Fruit fly (Drosophila melanogaster): Measurements from ENCODE around the gene CG14855.

The CG14855 gene

dm6 chr3R:14754806-14755488, 41.2 kb upstream of the CG14855 start (continued):
- TF ChIP-seq Atf6 (GFP tag; IDR thresholded peaks at IDR 0.05), result peak; percentile 60; the same call in 1 of the 2 replicates
- TF ChIP-seq usp (GFP tag; optimal IDR thresholded peaks at IDR 0.05), result no peak
- no peak for TF ChIP-seq fu2 (GFP tag; optimal IDR thresholded peaks at IDR 0.05)
- TF ChIP-seq Camta (GFP tag; optimal IDR thresholded peaks at IDR 0.05), result no peak
- TF ChIP-seq CG9215 (GFP tag; IDR thresholded peaks at IDR 0.05), result no peak
- no peak for TF ChIP-seq CkIIα-i1 (GFP tag; IDR thresholded peaks at IDR 0.05)
- 0 out of 3 replicates have a peak, but pooled peaks have one; percentile 41 for TF ChIP-seq CG17361 (GFP tag; IDR thresholded peaks at IDR 0.05)
- TF ChIP-seq CG12219 (GFP tag; optimal IDR thresholded peaks at IDR 0.05), result no peak
- peak; percentile 37 for TF ChIP-seq mam (GFP tag; optimal IDR thresholded peaks at IDR 0.05)
- no peak for TF ChIP-seq Rx (GFP tag; IDR thresholded peaks at IDR 0.05)
- no peak for TF ChIP-seq crol (GFP tag; IDR thresholded peaks at IDR 0.05)
- no peak for TF ChIP-seq CG7271 (tag; optimal IDR thresholded peaks at IDR 0.05)
- peak; percentile 55; the same call in 2 of the 3 replicates for TF ChIP-seq Aef1 (GFP tag; IDR thresholded peaks at IDR 0.05)
- TF ChIP-seq Trl (optimal IDR thresholded peaks at IDR 0.05), result no peak
- no peak for TF ChIP-seq Trl (GFP tag; optimal IDR thresholded peaks at IDR 0.05)
- no peak for TF ChIP-seq CG8944 (GFP tag; optimal IDR thresholded peaks at IDR 0.05)
- no peak for TF ChIP-seq croc (GFP tag; conservative IDR thresholded peaks at IDR 0.05)
- TF ChIP-seq CG3847 (GFP tag; IDR thresholded peaks at IDR 0.05), result no peak
- TF ChIP-seq CG9437 (GFP tag; optimal IDR thresholded peaks at IDR 0.05), result peak; percentile 6
- no peak for TF ChIP-seq NfI (GFP tag; optimal IDR thresholded peaks at IDR 0.05)
- TF ChIP-seq CG14441 (GFP tag; IDR thresholded peaks at IDR 0.05), result peak; percentile 74
- no peak for TF ChIP-seq CrebB (tag; optimal IDR thresholded peaks at IDR 0.05)
- TF ChIP-seq pb (GFP tag; optimal IDR thresholded peaks at IDR 0.05), result no peak
- TF ChIP-seq Optix (GFP tag; IDR thresholded peaks at IDR 0.05), result no peak
- TF ChIP-seq ssp (GFP tag; IDR thresholded peaks at IDR 0.05), result no peak
- TF ChIP-seq CG32772 (GFP tag; IDR thresholded peaks at IDR 0.05), result 0 out of 2 replicates have a peak, but pooled peaks have one; percentile 10
- TF ChIP-seq Sox100B (GFP tag; optimal IDR thresholded peaks at IDR 0.05), result peak; percentile 31
- TF ChIP-seq CG17802 (tag; optimal IDR thresholded peaks at IDR 0.05), result no peak
- no peak for TF ChIP-seq scrt (GFP tag; optimal IDR thresholded peaks at IDR 0.05)
- TF ChIP-seq Asciz (GFP tag; optimal IDR thresholded peaks at IDR 0.05), result no peak
- no peak for TF ChIP-seq sim (GFP tag; IDR thresholded peaks at IDR 0.05)
- TF ChIP-seq CG15073 (GFP tag; optimal IDR thresholded peaks at IDR 0.05), result no peak
- no peak for TF ChIP-seq yki (optimal IDR thresholded peaks at IDR 0.05)
- no peak for TF ChIP-seq Dek (tag; optimal IDR thresholded peaks at IDR 0.05)
- no peak for TF ChIP-seq lov (optimal IDR thresholded peaks at IDR 0.05)
- TF ChIP-seq lov (GFP tag; IDR thresholded peaks at IDR 0.05), result no peak
- TF ChIP-seq Drgx (GFP tag; IDR thresholded peaks at IDR 0.05), result peak; percentile 63
- no peak for TF ChIP-seq CG2199 (GFP tag; IDR thresholded peaks at IDR 0.05)
- TF ChIP-seq CG13287 (GFP tag; IDR thresholded peaks at IDR 0.05; ENCODE audit: partially characterized antibody), result no peak
- TF ChIP-seq CG6854 (GFP tag; optimal IDR thresholded peaks at IDR 0.05), result no peak
- TF ChIP-seq CG18764 (GFP tag; optimal IDR thresholded peaks at IDR 0.05), result no peak
- TF ChIP-seq CG15011 (GFP tag; optimal IDR thresholded peaks at IDR 0.05), result no peak
- no peak for TF ChIP-seq cg (GFP tag; optimal IDR thresholded peaks at IDR 0.05)
- peak; percentile 33; the same call in 1 of the 2 replicates for TF ChIP-seq H2.0 (GFP tag; IDR thresholded peaks at IDR 0.05)
- TF ChIP-seq eve (GFP tag; optimal IDR thresholded peaks at IDR 0.05), result no peak
- TF ChIP-seq CG4328 (GFP tag; optimal IDR thresholded peaks at IDR 0.05), result no peak
- TF ChIP-seq CG13296 (GFP tag; optimal IDR thresholded peaks at IDR 0.05), result peak; percentile 11
- TF ChIP-seq esg (GFP tag; conservative IDR thresholded peaks at IDR 0.05), result peak; percentile 47; the same call in 1 of the 2 replicates
- TF ChIP-seq oc (tag; optimal IDR thresholded peaks at IDR 0.05), result no peak
- TF ChIP-seq wdn (GFP tag; IDR thresholded peaks at IDR 0.05), result no peak
- TF ChIP-seq CG9797 (GFP tag; optimal IDR thresholded peaks at IDR 0.05), result no peak
- peak; percentile 3 for TF ChIP-seq CG12071 (GFP tag; optimal IDR thresholded peaks at IDR 0.05)
